Worm (Caenorhabditis elegans): ENCODE results near the gene F38B6.6.

Gene F38B6.6

DNA sequence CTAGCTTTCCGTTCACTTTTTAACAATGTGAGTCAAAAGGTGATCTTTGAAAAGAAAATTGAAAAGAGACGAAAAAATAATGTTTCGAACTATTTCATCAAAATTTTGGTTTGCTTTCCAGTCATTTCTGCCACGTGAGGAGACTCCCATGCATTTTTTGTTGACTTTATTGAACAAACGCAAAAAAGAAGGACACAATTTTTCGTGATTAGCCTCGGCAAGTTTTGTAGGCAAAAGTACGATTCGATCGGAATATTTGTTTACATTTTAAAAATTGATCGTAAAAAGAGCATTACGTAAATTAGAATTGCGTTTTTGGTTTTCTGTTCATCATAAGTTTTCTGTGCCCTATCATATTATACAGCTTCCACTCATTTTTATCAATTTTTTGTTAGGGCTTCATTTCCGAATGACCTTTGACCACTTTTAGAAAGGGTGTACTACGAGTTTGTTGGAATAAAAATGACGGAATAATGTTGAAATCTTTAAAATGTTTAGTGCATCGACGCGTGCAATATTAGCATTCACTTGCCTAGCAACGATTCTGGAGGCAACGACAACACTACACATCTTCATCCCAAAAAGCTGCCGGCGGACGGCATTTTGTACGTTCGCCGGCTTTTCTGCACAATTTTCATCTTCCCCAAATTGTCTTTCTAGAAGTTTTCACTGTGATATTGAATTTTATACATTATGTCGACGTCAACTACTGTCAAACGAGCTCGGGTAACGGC is 44.7 kb downstream of the F38B6.6 start, which contains the start of gene C56E10.3 (continued):
- TF ChIP-seq nhr-129 (tag; optimal IDR thresholded peaks at IDR 0.05) (peak; percentile 37), sma-9 (GFP tag; optimal IDR thresholded peaks at IDR 0.05) (peak; percentile 72), sma-9 (tag; optimal IDR thresholded peaks at IDR 0.05) (no peak), crh-2 (tag; optimal IDR thresholded peaks at IDR 0.05) (peak; percentile 62), Y55F3AM.14 (GFP tag; optimal IDR thresholded peaks at IDR 0.05) (no peak), nhr-237 (tag; optimal IDR thresholded peaks at IDR 0.05) (no peak), lin-39 (tag; optimal IDR thresholded peaks at IDR 0.05) (no peak), zag-1 (tag; optimal IDR thresholded peaks at IDR 0.05) (no peak), alr-1 (tag; optimal IDR thresholded peaks at IDR 0.05) (no peak), egl-27 (tag; optimal IDR thresholded peaks at IDR 0.05) (no peak), ztf-4 (tag; optimal IDR thresholded peaks at IDR 0.05) (no peak), ztf-1 (GFP tag; conservative IDR thresholded peaks at IDR 0.05) (no peak), skn-1 (tag; optimal IDR thresholded peaks at IDR 0.05) (peak; percentile 13), mdl-1 (tag; optimal IDR thresholded peaks at IDR 0.05) (no peak), aly-2 (tag; optimal IDR thresholded peaks at IDR 0.05) (no peak), nhr-10 (tag; optimal IDR thresholded peaks at IDR 0.05) (no peak), C34F6.9 (tag; optimal IDR thresholded peaks at IDR 0.05) (peak; percentile 18), sem-4 (tag; optimal IDR thresholded peaks at IDR 0.05) (no peak), blmp-1 (tag; optimal IDR thresholded peaks at IDR 0.05; ENCODE audit: insufficient read depth) (no peak)

DNA sequence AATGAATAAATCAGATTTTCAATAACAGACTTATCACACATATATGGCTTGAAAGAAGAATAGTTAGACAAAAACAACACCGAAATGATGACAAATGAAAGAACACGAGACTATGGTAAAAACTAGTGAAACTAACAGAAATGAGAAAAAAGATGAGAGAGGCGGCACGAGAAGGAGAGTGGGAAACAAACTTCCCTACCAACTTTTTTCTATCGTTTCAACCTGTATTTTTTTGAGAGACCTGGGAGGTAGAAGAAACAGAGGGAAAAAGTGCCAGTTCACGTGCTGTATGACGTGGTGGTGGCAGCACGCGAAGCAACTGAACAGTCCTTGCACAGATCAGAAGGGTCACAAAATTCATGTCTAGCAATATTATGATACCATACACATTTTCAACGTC is 47.1 kb downstream of the F38B6.6 start:
- peak; percentile 40 for TF ChIP-seq gmeb-1 (tag; optimal IDR thresholded peaks at IDR 0.05)
- no peak for TF ChIP-seq nhr-21 (tag; optimal IDR thresholded peaks at IDR 0.05)
- no peak for TF ChIP-seq ceh-16 (tag; optimal IDR thresholded peaks at IDR 0.05)
- no peak for TF ChIP-seq mbf-1 (tag; optimal IDR thresholded peaks at IDR 0.05)
- TF ChIP-seq nhr-237 (tag; optimal IDR thresholded peaks at IDR 0.05): no peak
- no peak for TF ChIP-seq nhr-11 (tag; optimal IDR thresholded peaks at IDR 0.05)
- no peak for TF ChIP-seq snpc-4 (tag; optimal IDR thresholded peaks at IDR 0.05)
- no peak for TF ChIP-seq mab-5 (tag; optimal IDR thresholded peaks at IDR 0.05)
- peak in 1 of 2 experiments; percentile 41 for TF ChIP-seq mdl-1 (tag; optimal IDR thresholded peaks at IDR 0.05)
- TF ChIP-seq lin-11 (tag; optimal IDR thresholded peaks at IDR 0.05): no peak
- TF ChIP-seq nhr-10 (tag; optimal IDR thresholded peaks at IDR 0.05): no peak
- peak in 1 of 2 experiments; percentile 32 for TF ChIP-seq lsy-2 (tag; optimal IDR thresholded peaks at IDR 0.05)
- peak; percentile 4 for TF ChIP-seq lin-13 (GFP tag; optimal IDR thresholded peaks at IDR 0.05)
- TF ChIP-seq zag-1 (tag; optimal IDR thresholded peaks at IDR 0.05): no peak
- TF ChIP-seq nhr-23 (tag; optimal IDR thresholded peaks at IDR 0.05): no peak
- TF ChIP-seq elt-3 (tag; optimal IDR thresholded peaks at IDR 0.05): no peak
- peak; percentile 63 for TF ChIP-seq sma-9 (GFP tag; optimal IDR thresholded peaks at IDR 0.05)
- no peak for TF ChIP-seq sma-9 (tag; optimal IDR thresholded peaks at IDR 0.05)
- TF ChIP-seq ztf-4 (tag; optimal IDR thresholded peaks at IDR 0.05): no peak
- TF ChIP-seq lin-39 (tag; optimal IDR thresholded peaks at IDR 0.05): no peak
- peak; percentile 21 for TF ChIP-seq nhr-6 (tag; optimal IDR thresholded peaks at IDR 0.05)
- no peak for TF ChIP-seq elt-1 (tag; optimal IDR thresholded peaks at IDR 0.05)
- no peak for TF ChIP-seq dmd-4 (tag; optimal IDR thresholded peaks at IDR 0.05)
- no peak for TF ChIP-seq ama-1 (optimal IDR thresholded peaks at IDR 0.05)
- peak; percentile 73 for TF ChIP-seq nhr-129 (tag; optimal IDR thresholded peaks at IDR 0.05)
- no peak for TF ChIP-seq peb-1 (tag; optimal IDR thresholded peaks at IDR 0.05)
- peak; percentile 57 for TF ChIP-seq egl-27 (tag; optimal IDR thresholded peaks at IDR 0.05)
- no peak for TF ChIP-seq nhr-77 (tag; optimal IDR thresholded peaks at IDR 0.05)
- TF ChIP-seq alr-1 (tag; optimal IDR thresholded peaks at IDR 0.05): no peak
- TF ChIP-seq F13H6.1 (tag; optimal IDR thresholded peaks at IDR 0.05): no peak
- TF ChIP-seq sma-3 (GFP tag; optimal IDR thresholded peaks at IDR 0.05): peak; percentile 53
- no peak for TF ChIP-seq sem-4 (tag; optimal IDR thresholded peaks at IDR 0.05)
- peak; percentile 80 for TF ChIP-seq blmp-1 (tag; optimal IDR thresholded peaks at IDR 0.05; ENCODE audit: insufficient read depth)
- no peak for TF ChIP-seq unc-39 (tag; optimal IDR thresholded peaks at IDR 0.05)
- peak; percentile 72 for TF ChIP-seq nhr-25 (tag; optimal IDR thresholded peaks at IDR 0.05)
- no peak for TF ChIP-seq ceh-82 (tag; optimal IDR thresholded peaks at IDR 0.05)
- TF ChIP-seq ztf-11 (tag; optimal IDR thresholded peaks at IDR 0.05): no peak
- peak; percentile 93 for TF ChIP-seq skn-1 (tag; optimal IDR thresholded peaks at IDR 0.05)
- peak; percentile 79 for TF ChIP-seq crh-2 (tag; optimal IDR thresholded peaks at IDR 0.05)
- TF ChIP-seq unc-62 (GFP tag; optimal IDR thresholded peaks at IDR 0.05): no peak
- no peak for TF ChIP-seq R02D3.7 (tag; optimal IDR thresholded peaks at IDR 0.05)
- no peak for TF ChIP-seq unc-55 (GFP tag; optimal IDR thresholded peaks at IDR 0.05)
- TF ChIP-seq ztf-1 (GFP tag; conservative IDR thresholded peaks at IDR 0.05): no peak
- no peak for TF ChIP-seq ZK546.5 (tag; optimal IDR thresholded peaks at IDR 0.05)
- no peak for TF ChIP-seq aly-2 (tag; optimal IDR thresholded peaks at IDR 0.05)
- TF ChIP-seq nhr-12 (tag; optimal IDR thresholded peaks at IDR 0.05): no peak
- TF ChIP-seq fos-1 (tag; optimal IDR thresholded peaks at IDR 0.05): peak; percentile 30
- TF ChIP-seq Y55F3AM.14 (GFP tag; optimal IDR thresholded peaks at IDR 0.05): no peak
- no peak for TF ChIP-seq C34F6.9 (tag; optimal IDR thresholded peaks at IDR 0.05)
